Worm (Caenorhabditis elegans) whole organism, L4/young adult: ENCODE data around the gene F44D12.2.

ENCODE experiments used
- W03F9.2 ChIP-seq: fragments of 150-350 bp; optimal IDR thresholded peaks from 2 replicates; lab custom pipeline; 2014; ENCODE audit warnings: missing biosample characterization, missing genetic modification characterization
- him-1 ChIP-seq: sonication (generic microtip); optimal IDR thresholded peaks from 2 replicates; lab custom pipeline; 2016; ENCODE audit warnings: missing genotype, missing genetic modification reagents, missing genetic modification characterization, missing compliant biosample characterization

DNA sequence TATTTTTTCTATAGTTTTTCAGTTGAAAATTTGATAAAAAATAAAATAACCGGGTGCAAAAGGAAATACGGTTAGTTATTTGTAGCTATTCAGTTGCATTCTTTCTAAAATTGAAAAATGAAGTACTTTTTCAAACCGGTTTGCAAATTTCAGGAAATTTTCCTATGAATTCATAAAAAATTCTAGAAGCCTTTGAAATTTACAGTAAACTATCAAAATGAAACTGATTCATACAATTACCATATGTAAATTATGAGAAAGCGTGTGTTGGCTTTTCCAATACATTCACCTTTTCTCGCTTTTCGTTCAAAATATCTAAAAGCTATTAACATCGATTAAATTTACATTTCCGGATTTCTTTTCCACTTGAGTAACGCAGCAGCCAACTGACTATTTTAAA is 556 bp downstream of the F44D12.2 start, which contains the start of gene ent-7:
- TF ChIP-seq W03F9.2 (tag; lab: Kevin White, UChicago) = no peak
- no peak for TF ChIP-seq him-1 (tag; lab: Kevin White, UChicago)
